Fruit fly (Drosophila melanogaster): ENCODE data around the gene CG43759.

dm6 chrX:19077420-19077819 is 147.3 kb downstream of the CG43759 start, which contains the start of gene CG7406:
- TF ChIP-seq CG17806 (tag; optimal IDR thresholded peaks at IDR 0.05) (no peak), Pif1B (GFP tag; optimal IDR thresholded peaks at IDR 0.05) (no peak), fd96Ca (GFP tag; IDR thresholded peaks at IDR 0.05) (no peak), rn (GFP tag; IDR thresholded peaks at IDR 0.05) (no peak), Snoo (tag; optimal IDR thresholded peaks at IDR 0.05) (no peak), CG34367 (tag; optimal IDR thresholded peaks at IDR 0.05) (no peak), CG12605 (GFP tag; IDR thresholded peaks at IDR 0.05) (no peak), CG15710 (tag; optimal IDR thresholded peaks at IDR 0.05) (no peak), CG4496 (GFP tag; IDR thresholded peaks at IDR 0.05) (no peak), CG13204 (GFP tag; optimal IDR thresholded peaks at IDR 0.05) (no peak)
